Worm (Caenorhabditis elegans): ENCODE data around the gene K01A12.4.
A peak's percentile ranks its signal among the peaks of the same experiment; 100 is the strongest.

DNA sequence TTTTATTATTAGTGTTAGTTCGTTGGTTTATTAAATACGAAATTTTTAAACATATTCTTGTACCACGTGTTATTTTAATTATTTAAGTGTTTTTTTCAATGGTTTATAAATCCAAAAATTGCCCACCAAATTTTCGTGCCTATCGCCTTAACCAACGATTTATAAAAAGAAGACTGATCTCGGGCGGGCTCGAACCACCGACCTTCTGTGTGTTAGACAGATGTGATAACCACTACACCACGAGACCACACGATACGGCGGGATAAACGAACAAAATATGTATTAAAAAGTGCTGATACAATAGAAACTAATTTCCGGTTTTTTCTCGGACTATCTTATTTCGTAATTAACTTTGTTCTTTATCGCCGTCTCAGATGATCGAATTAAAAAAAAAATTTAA is 39.8 kb downstream of the K01A12.4 start:
- TF ChIP-seq ztf-29 (GFP tag; IDR thresholded peaks at IDR 0.05): peak; percentile 34; the same call in 1 of the 2 replicates
- 0 out of 2 replicates have a peak, but pooled peaks have one; percentile 29 for TF ChIP-seq ztf-23 (GFP tag; IDR thresholded peaks at IDR 0.05)
- 0 out of 2 replicates have a peak, but pooled peaks have one; percentile 70 for TF ChIP-seq tab-1 (GFP tag; IDR thresholded peaks at IDR 0.05)
- peak; percentile 71 for TF ChIP-seq flt-1 (GFP tag; IDR thresholded peaks at IDR 0.05)
- TF ChIP-seq med-1 (GFP tag; optimal IDR thresholded peaks at IDR 0.05; ENCODE audit: insufficient read depth): no peak

All from whole organism, midembryonic.